Fruit fly (Drosophila melanogaster) S2 (cell line): ENCODE results near the gene Dus1.

Source experiments
- CG8478 ChIP-seq: fragments of >200 bp; optimal IDR thresholded peaks from 2 replicates; lab custom pipeline; 2018
- CTCF ChIP-seq, 2 experiments: fragments of >200 bp; optimal IDR thresholded peaks; 2 replicates each; lab custom pipeline; 2018

DNA sequence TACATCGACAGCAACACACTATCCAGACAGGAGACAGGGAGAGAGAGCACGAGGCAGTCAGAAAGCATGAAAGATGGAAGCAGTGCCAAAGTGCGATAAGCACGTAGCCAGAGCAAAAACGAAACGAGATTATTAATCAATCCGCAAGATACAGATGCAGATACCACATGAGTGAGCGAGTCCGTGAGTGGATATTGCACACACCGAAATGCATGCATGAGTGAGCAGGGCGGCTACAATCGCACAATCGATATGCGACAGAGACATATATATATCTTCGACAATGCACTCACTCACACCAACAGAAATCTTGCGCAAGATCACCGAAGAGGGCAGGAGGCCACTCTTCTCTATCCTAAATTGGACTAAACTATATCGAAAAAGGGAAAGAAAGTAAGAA is 48.7 kb downstream of the Dus1 start:
- no peak for TF ChIP-seq CTCF (optimal IDR thresholded peaks at IDR 0.05; lab: Kevin White, UChicago)
- TF ChIP-seq CG8478 (lab: Kevin White, UChicago) = no peak
